Fruit fly (Drosophila melanogaster): Measurements from ENCODE around the gene CG12061.

Gene CG12061

dm6 chrX:23004598-23005469 lies 31.0 kb upstream of the CG12061 start, which contains the start of the genes stnA and stnB (continued):
- TF ChIP-seq Vsx1 (GFP tag; optimal IDR thresholded peaks at IDR 0.05) (no peak), MBD-R2 (GFP tag; IDR thresholded peaks at IDR 0.05) (no peak), CG17361 (GFP tag; IDR thresholded peaks at IDR 0.05) (0 out of 3 replicates have a peak, but pooled peaks have one; percentile 34), da (GFP tag; optimal IDR thresholded peaks at IDR 0.05) (no peak), CG8478 (optimal IDR thresholded peaks at IDR 0.05) (no peak), CG10565 (GFP tag; optimal IDR thresholded peaks at IDR 0.05) (no peak), tgo (GFP tag; IDR thresholded peaks at IDR 0.05) (0 out of 3 replicates have a peak, but pooled peaks have one; percentile 16), abd-A (tag; optimal IDR thresholded peaks at IDR 0.05) (peak; percentile 32), chif (GFP tag; optimal IDR thresholded peaks at IDR 0.05) (no peak), nau (GFP tag; optimal IDR thresholded peaks at IDR 0.05) (no peak), CG18262 (tag; optimal IDR thresholded peaks at IDR 0.05) (peak; percentile 4), CG34422 (GFP tag; IDR thresholded peaks at IDR 0.05) (no peak), CG8281 (tag; optimal IDR thresholded peaks at IDR 0.05) (no peak), Sry-δ (GFP tag; optimal IDR thresholded peaks at IDR 0.05) (no peak), CG3163 (GFP tag; optimal IDR thresholded peaks at IDR 0.05) (no peak), E2f1 (GFP tag; IDR thresholded peaks at IDR 0.05) (peak; percentile 36), grn (GFP tag; optimal IDR thresholded peaks at IDR 0.05) (no peak), CG11696 (GFP tag; IDR thresholded peaks at IDR 0.05) (no peak), sens (GFP tag) (peak; percentile 74), CG17612 (GFP tag; IDR thresholded peaks at IDR 0.05) (no peak), z (GFP tag; IDR thresholded peaks at IDR 0.05) (no peak), unpg (GFP tag; optimal IDR thresholded peaks at IDR 0.05) (no peak), CG7271 (tag; optimal IDR thresholded peaks at IDR 0.05) (no peak), zen2 (GFP tag; IDR thresholded peaks at IDR 0.05; ENCODE audit: partially characterized antibody) (no peak), CG8089 (GFP tag; optimal IDR thresholded peaks at IDR 0.05) (no peak), usp (GFP tag; optimal IDR thresholded peaks at IDR 0.05) (no peak), Sox102F (GFP tag; optimal IDR thresholded peaks at IDR 0.05) (peak; percentile 29), so (GFP tag; IDR thresholded peaks at IDR 0.05) (no peak), CG4730 (GFP tag; IDR thresholded peaks at IDR 0.05) (peak; percentile 30; the same call in 1 of the 2 replicates), CG10543 (GFP tag; optimal IDR thresholded peaks at IDR 0.05) (peak; percentile 16), CG11085 (GFP tag; IDR thresholded peaks at IDR 0.05) (no peak), sna (GFP tag; IDR thresholded peaks at IDR 0.05; ENCODE audit: partially characterized antibody) (no peak), gem (tag; optimal IDR thresholded peaks at IDR 0.05) (peak; percentile 56), CTCF (GFP tag; optimal IDR thresholded peaks at IDR 0.05) (no peak), CG13123 (GFP tag; optimal IDR thresholded peaks at IDR 0.05) (no peak), HLH4C (GFP tag; IDR thresholded peaks at IDR 0.05; ENCODE audit: partially characterized antibody) (no peak), CG13424 (tag; optimal IDR thresholded peaks at IDR 0.05) (peak; percentile 44), CG4854 (GFP tag; optimal IDR thresholded peaks at IDR 0.05) (no peak), CG31441 (GFP tag; IDR thresholded peaks at IDR 0.05) (0 out of 2 replicates have a peak, but pooled peaks have one; percentile 12), CG34376 (GFP tag; optimal IDR thresholded peaks at IDR 0.05) (peak; percentile 4), CG5180 (GFP tag; optimal IDR thresholded peaks at IDR 0.05) (no peak), CrebB (tag; optimal IDR thresholded peaks at IDR 0.05) (no peak), CG2889 (GFP tag; IDR thresholded peaks at IDR 0.05) (no peak), Blimp-1 (GFP tag; optimal IDR thresholded peaks at IDR 0.05) (peak; percentile 7), slbo (GFP tag; IDR thresholded peaks at IDR 0.05) (0 out of 2 replicates have a peak, but pooled peaks have one; percentile 24), CG15073 (GFP tag; optimal IDR thresholded peaks at IDR 0.05) (no peak), sisA (GFP tag; IDR thresholded peaks at IDR 0.05) (no peak), CG12659 (GFP tag; optimal IDR thresholded peaks at IDR 0.05) (no peak), CG13775 (GFP tag; optimal IDR thresholded peaks at IDR 0.05) (no peak), CG17328 (GFP tag; IDR thresholded peaks at IDR 0.05) (no peak)
